Worm (Caenorhabditis elegans): Measurements from ENCODE around the gene smap-1.

DNA sequence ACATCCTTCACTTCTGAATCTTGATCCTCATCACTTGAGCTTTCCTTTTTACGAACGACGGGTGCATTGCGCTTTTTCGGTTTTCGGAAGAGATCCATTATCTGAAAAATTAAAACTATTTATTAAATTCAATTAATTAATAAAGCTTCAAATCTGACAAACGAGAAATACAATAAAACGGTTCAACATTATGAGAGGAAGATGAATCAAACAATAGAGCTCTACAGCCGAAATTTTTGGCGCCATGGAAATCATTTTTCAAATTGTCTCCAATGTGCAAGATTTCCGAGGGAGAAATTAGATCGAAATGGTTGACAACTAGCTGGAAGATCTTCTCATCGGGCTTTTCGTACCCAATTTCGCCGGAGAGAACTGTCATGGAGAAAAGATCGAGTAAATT is 17.9 kb upstream of the smap-1 start, which contains the start of gene rnf-113:
- TF ChIP-seq ama-1 (optimal IDR thresholded peaks at IDR 0.05) (no peak), unc-62 (GFP tag; optimal IDR thresholded peaks at IDR 0.05) (no peak), aly-2 (tag; optimal IDR thresholded peaks at IDR 0.05) (no peak), ZK546.5 (tag; optimal IDR thresholded peaks at IDR 0.05) (no peak), lin-11 (tag; optimal IDR thresholded peaks at IDR 0.05) (no peak), ceh-82 (tag; optimal IDR thresholded peaks at IDR 0.05) (no peak), alr-1 (tag; optimal IDR thresholded peaks at IDR 0.05) (no peak), nhr-12 (tag; optimal IDR thresholded peaks at IDR 0.05) (no peak), skn-1 (tag; optimal IDR thresholded peaks at IDR 0.05) (no peak), nhr-10 (tag; optimal IDR thresholded peaks at IDR 0.05) (no peak), snpc-4 (tag; optimal IDR thresholded peaks at IDR 0.05) (no peak)
